Fruit fly (Drosophila melanogaster) whole organism, embryonic: ENCODE data around the gene Ucp4A.
A peak's percentile ranks its signal among the peaks of the same experiment; 100 is the strongest.

Experiments used
- Abd-B ChIP-seq: fragments of 200-800 bp; sonication (Bioruptor generic); optimal IDR thresholded peaks from 2 replicates; lab custom pipeline; 2018; ENCODE audit warnings: missing biosample characterization, mild to moderate bottlenecking, missing genetic modification characterization, moderate library complexity
- Atf-2 ChIP-seq: fragments of 200-800 bp; sonication (Bioruptor generic); optimal IDR thresholded peaks from 2 replicates; lab custom pipeline; 2016; ENCODE audit warnings: missing biosample characterization, missing genetic modification characterization
- Atf3 ChIP-seq: fragments of 200-800 bp; sonication (Bioruptor generic); optimal IDR thresholded peaks from 3 replicates; lab custom pipeline; 2016; ENCODE audit warnings: missing biosample characterization, missing genetic modification characterization
- Atf6 ChIP-seq: fragments of 200-800 bp; sonication (Bioruptor generic); IDR thresholded peaks from 2 replicates; pipeline ENCODE4 v1.3.6; 2022; ENCODE audit warnings: missing biosample characterization, missing genetic modification characterization
- Awh ChIP-seq: fragments of 200-800 bp; sonication (Bioruptor generic); IDR thresholded peaks from 2 replicates; pipeline ENCODE4, ENCODE4 v1.3.6; 2022; ENCODE audit warnings: missing biosample characterization, missing genetic modification characterization
- CG10274 ChIP-seq: fragments of 200-800 bp; sonication (Bioruptor generic); optimal IDR thresholded peaks from 3 replicates; lab custom pipeline; 2017; ENCODE audit warnings: missing biosample characterization, mild to moderate bottlenecking, missing genetic modification characterization
- CG11093 ChIP-seq: fragments of 200-800 bp; sonication (Bioruptor generic); IDR thresholded peaks from 3 replicates; pipeline ENCODE4 v1.3.6; 2022; ENCODE audit warnings: missing biosample characterization, missing genetic modification characterization
- CG12299 ChIP-seq: fragments of 200-800 bp; sonication (Bioruptor generic); optimal IDR thresholded peaks from 2 replicates; lab custom pipeline; 2018; ENCODE audit warnings: missing biosample characterization, mild to moderate bottlenecking, missing genetic modification characterization
- CG12769 ChIP-seq: fragments of 200-800 bp; sonication (Bioruptor generic); optimal IDR thresholded peaks from 2 replicates; lab custom pipeline; 2019; ENCODE audit warnings: missing biosample characterization, mild to moderate bottlenecking, missing genetic modification characterization, moderate library complexity
- CG15011 ChIP-seq: fragments of 200-800 bp; sonication (Bioruptor generic); optimal IDR thresholded peaks from 3 replicates; lab custom pipeline; 2018; ENCODE audit warnings: missing biosample characterization, mild to moderate bottlenecking, missing genetic modification characterization
- CG15696 ChIP-seq: fragments of 200-800 bp; sonication (Bioruptor generic); optimal IDR thresholded peaks from 2 replicates; lab custom pipeline; 2019; ENCODE audit warnings: missing biosample characterization, mild to moderate bottlenecking, missing genetic modification characterization, moderate library complexity
- CG2116 ChIP-seq: fragments of 200-800 bp; sonication (Bioruptor generic); optimal IDR thresholded peaks from 3 replicates; lab custom pipeline; 2018; ENCODE audit warnings: missing biosample characterization, mild to moderate bottlenecking, missing genetic modification characterization
- CG2889 ChIP-seq: fragments of 200-800 bp; sonication (Bioruptor generic); IDR thresholded peaks from 3 replicates; pipeline ENCODE4 v1.3.6; 2022; ENCODE audit warnings: missing biosample characterization, missing genetic modification characterization
- CG3281 ChIP-seq: fragments of 200-800 bp; sonication (Bioruptor generic); optimal IDR thresholded peaks from 3 replicates; lab custom pipeline; 2017; ENCODE audit warnings: missing biosample characterization, mild to moderate bottlenecking, missing genetic modification characterization
- CG4617 ChIP-seq: fragments of 200-800 bp; sonication (Bioruptor generic); optimal IDR thresholded peaks from 3 replicates; lab custom pipeline; 2016; ENCODE audit warnings: missing biosample characterization, missing genetic modification characterization, borderline replicate concordance
- CG4707 ChIP-seq: fragments of 200-800 bp; sonication (Bioruptor generic); optimal IDR thresholded peaks from 2 replicates; lab custom pipeline; 2018; ENCODE audit warnings: missing biosample characterization, mild to moderate bottlenecking, missing genetic modification characterization, moderate library complexity
- CG6254 ChIP-seq: fragments of 200-800 bp; sonication (Bioruptor generic); optimal IDR thresholded peaks from 3 replicates; lab custom pipeline; 2017; ENCODE audit warnings: mild to moderate bottlenecking, missing biosample characterization, missing genetic modification reagents, missing genetic modification characterization
- CG9609 ChIP-seq: fragments of 200-800 bp; sonication (Bioruptor generic); optimal IDR thresholded peaks from 3 replicates; lab custom pipeline; 2016; ENCODE audit warnings: missing biosample characterization, missing genetic modification characterization
- CG9797 ChIP-seq: fragments of 200-800 bp; sonication (Bioruptor generic); optimal IDR thresholded peaks from 3 replicates; lab custom pipeline; 2018; ENCODE audit warnings: missing biosample characterization, mild to moderate bottlenecking, missing genetic modification characterization
- Dp ChIP-seq: fragments of 200-800 bp; sonication (Bioruptor generic); optimal IDR thresholded peaks from 2 replicates; lab custom pipeline; 2018; ENCODE audit warnings: missing biosample characterization, mild to moderate bottlenecking, missing genetic modification characterization, moderate library complexity
- Dref ChIP-seq: fragments of 200-800 bp; sonication (Bioruptor generic); IDR thresholded peaks from 2 replicates; pipeline ENCODE4 v1.3.6; 2022; ENCODE audit warnings: missing biosample characterization, missing genetic modification characterization
- Hmr ChIP-seq: fragments of 200-800 bp; sonication (Bioruptor generic); optimal IDR thresholded peaks from 3 replicates; lab custom pipeline; 2017; ENCODE audit warnings: mild to moderate bottlenecking, missing biosample characterization, missing genetic modification reagents, missing genetic modification characterization
- Lim3 ChIP-seq: fragments of 200-800 bp; sonication (Bioruptor generic); IDR thresholded peaks from 2 replicates; pipeline ENCODE4 v1.3.6; 2022; ENCODE audit warnings: missing biosample characterization, missing genetic modification characterization
- Pdp1 ChIP-seq, 2 experiments: fragments of 200-800 bp; sonication (Bioruptor generic); optimal IDR thresholded peaks; 3 replicates each; lab custom pipeline; 2016; ENCODE audit warnings: missing biosample characterization in 2 of 2, missing genetic modification characterization in 2 of 2, mild to moderate bottlenecking in 1 of 2, moderate library complexity in 1 of 2
- Scr ChIP-seq: fragments of 200-800 bp; sonication (Bioruptor generic); IDR thresholded peaks from 2 replicates; pipeline ENCODE4 v1.3.6; 2022; ENCODE audit warnings: missing biosample characterization, missing genetic modification characterization; ENCODE audit not compliant: partially characterized antibody
- Xbp1 ChIP-seq: fragments of 200-800 bp; sonication (Bioruptor generic); optimal IDR thresholded peaks from 3 replicates; lab custom pipeline; 2016; ENCODE audit warnings: missing biosample characterization, mild to moderate bottlenecking, missing genetic modification characterization
- Xrp1 ChIP-seq: fragments of 200-800 bp; sonication (Bioruptor generic); IDR thresholded peaks from 2 replicates; pipeline ENCODE4 v1.3.6; 2022; ENCODE audit warnings: missing biosample characterization, missing genetic modification characterization
- al ChIP-seq: fragments of 200-800 bp; sonication (Bioruptor generic); IDR thresholded peaks from 2 replicates; pipeline ENCODE4 v1.3.6; 2022; ENCODE audit warnings: missing biosample characterization, missing genetic modification characterization
- amos ChIP-seq: fragments of 200-800 bp; sonication (Bioruptor generic); IDR thresholded peaks from 2 replicates; pipeline ENCODE4 v1.3.6; 2022; ENCODE audit warnings: missing biosample characterization, missing genetic modification characterization; ENCODE audit not compliant: partially characterized antibody
- bcd ChIP-seq: fragments of 200-800 bp; sonication (Bioruptor generic); optimal IDR thresholded peaks from 2 replicates; lab custom pipeline; 2017; ENCODE audit warnings: missing biosample characterization, mild to moderate bottlenecking, missing genetic modification characterization
- chm ChIP-seq: fragments of 200-800 bp; sonication (Bioruptor generic); IDR thresholded peaks from 2 replicates; pipeline ENCODE4 v1.3.6; 2022; ENCODE audit warnings: missing biosample characterization, missing genetic modification characterization
- crc ChIP-seq: fragments of 200-800 bp; sonication (Bioruptor generic); optimal IDR thresholded peaks from 2 replicates; lab custom pipeline; 2016; ENCODE audit warnings: missing biosample characterization, missing genetic modification characterization
- eyg ChIP-seq: fragments of 200-800 bp; sonication (Bioruptor generic); optimal IDR thresholded peaks from 3 replicates; lab custom pipeline; 2016; ENCODE audit warnings: missing biosample characterization, missing genetic modification characterization
- fd102C ChIP-seq: fragments of 200-800 bp; sonication (Bioruptor generic); optimal IDR thresholded peaks from 2 replicates; lab custom pipeline; 2018; ENCODE audit warnings: missing biosample characterization, mild to moderate bottlenecking, missing genetic modification characterization, moderate library complexity
- gcm ChIP-seq: fragments of 200-800 bp; sonication (Bioruptor generic); optimal IDR thresholded peaks from 2 replicates; lab custom pipeline; 2019; ENCODE audit warnings: missing biosample characterization, mild to moderate bottlenecking, missing genetic modification characterization, moderate library complexity
- grn ChIP-seq: fragments of 200-800 bp; sonication (Bioruptor generic); optimal IDR thresholded peaks from 3 replicates; lab custom pipeline; 2017; ENCODE audit warnings: missing biosample characterization, missing genetic modification characterization
- hkb ChIP-seq, 2 experiments: fragments of 200-800 bp in 1 of 2; fragments of >200 bp in 1 of 2; sonication (Bioruptor generic) in 1 of 2; IDR thresholded peaks in 1 of 2; optimal IDR thresholded peaks in 1 of 2; 2 replicates each; pipeline versions ENCODE4 v1.3.6 to Lab custom; 2017 to 2022; ENCODE audit warnings: missing biosample characterization in 1 of 2, missing genetic modification characterization in 1 of 2
- jing ChIP-seq: fragments of 200-800 bp; sonication (Bioruptor generic); optimal IDR thresholded peaks from 2 replicates; lab custom pipeline; 2018; ENCODE audit warnings: missing biosample characterization, mild to moderate bottlenecking, missing genetic modification characterization
- lab ChIP-seq: fragments of 200-800 bp; sonication (Bioruptor generic); optimal IDR thresholded peaks from 3 replicates; lab custom pipeline; 2017; ENCODE audit warnings: missing biosample characterization, missing genetic modification characterization, mild to moderate bottlenecking, moderate library complexity, missing genetic modification reagents
- lmd ChIP-seq: fragments of 200-800 bp; sonication (Bioruptor generic); IDR thresholded peaks from 2 replicates; pipeline ENCODE4 v1.3.6; 2022; ENCODE audit warnings: missing biosample characterization, missing genetic modification characterization
- pan ChIP-seq, 4 experiments: fragments of >200 bp in 3 of 4; fragments of 200-800 bp in 1 of 4; sonication (Bioruptor generic) in 1 of 4; optimal IDR thresholded peaks in 3 of 4; IDR thresholded peaks in 1 of 4; 2 replicates each; pipeline versions ENCODE4 v1.3.6 to Lab custom; 2017 to 2022; ENCODE audit warnings: missing biosample characterization in 2 of 4, missing genetic modification characterization in 2 of 4, mixed read lengths in 1 of 4
- psq ChIP-seq: fragments of 200-800 bp; sonication (Bioruptor generic); optimal IDR thresholded peaks from 2 replicates; lab custom pipeline; 2017; ENCODE audit warnings: missing biosample characterization, missing genetic modification characterization
- pzg ChIP-seq: fragments of 200-800 bp; sonication (Bioruptor generic); optimal IDR thresholded peaks from 3 replicates; lab custom pipeline; 2018; ENCODE audit warnings: missing biosample characterization, mild to moderate bottlenecking, missing genetic modification characterization, moderate library complexity
- so ChIP-seq: fragments of 200-800 bp; sonication (Bioruptor generic); IDR thresholded peaks from 3 replicates; pipeline ENCODE4 v1.3.6; 2022; ENCODE audit warnings: missing biosample characterization, missing genetic modification characterization
- ttk ChIP-seq: fragments of 200-800 bp; sonication (Bioruptor generic); IDR thresholded peaks from 2 replicates; pipeline ENCODE4 v2.1.2; 2022; ENCODE audit warnings: missing biosample characterization, missing genetic modification characterization
- twi ChIP-seq: fragments of 200-800 bp; optimal IDR thresholded peaks from 2 replicates; lab custom pipeline; 2019; ENCODE audit warnings: missing biosample characterization, mild to moderate bottlenecking, missing genetic modification characterization, moderate library complexity
- wek ChIP-seq: fragments of 200-800 bp; sonication (Bioruptor generic); optimal IDR thresholded peaks from 3 replicates; lab custom pipeline; 2018; ENCODE audit warnings: missing biosample characterization, mild to moderate bottlenecking, missing genetic modification characterization, moderate library complexity
- wor ChIP-seq: fragments of 200-800 bp; sonication (Bioruptor generic); IDR thresholded peaks from 2 replicates; pipeline ENCODE4 v1.3.6; 2022; ENCODE audit warnings: missing biosample characterization, missing genetic modification characterization

Gene Ucp4A

dm6 chrX:17856458-17857277 is 11.9 kb downstream of the Ucp4A start, which contains the start of gene Srx (continued):
- TF ChIP-seq CG4617 (no peak), CG15696 (tag; lab: Kevin White, UChicago) (no peak), Abd-B (GFP tag; lab: Kevin White, UChicago) (no peak), Dref (peak; percentile 35; the same call in 1 of the 2 replicates), Dp (GFP tag; lab: Kevin White, UChicago) (peak; percentile 86), CG11093 (no peak), psq (GFP tag; lab: Kevin White, UChicago) (no peak), Atf3 (GFP tag; lab: Kevin White, UChicago) (no peak), CG10274 (no peak), Hmr (peak; percentile 2), CG4707 (GFP tag; lab: Kevin White, UChicago) (no peak), CG9797 (GFP tag; lab: Kevin White, UChicago) (no peak), crc (GFP tag; lab: Kevin White, UChicago) (no peak), Xbp1 (GFP tag; lab: Kevin White, UChicago) (peak; percentile 2), Atf-2 (GFP tag; lab: Kevin White, UChicago) (no peak), so (GFP tag; lab: Robert Waterston, UW) (0 out of 3 replicates have a peak, but pooled peaks have one; percentile 35), Atf6 (no peak), pzg (peak; percentile 52), Lim3 (GFP tag; lab: Robert Waterston, UW) (no peak), ttk (GFP tag; lab: Robert Waterston, UW) (no peak), CG12769 (tag; lab: Kevin White, UChicago) (no peak), amos (GFP tag; lab: Robert Waterston, UW) (no peak), CG12299 (tag; lab: Kevin White, UChicago) (peak; percentile 17), wor (GFP tag; lab: Robert Waterston, UW) (no peak), al (GFP tag; lab: Robert Waterston, UW) (no peak), hkb (optimal IDR thresholded peaks at IDR 0.05; lab: Kevin White, UChicago) (no peak), hkb (GFP tag; IDR thresholded peaks at IDR 0.05; lab: Robert Waterston, UW) (no peak), Scr (peak; percentile 26; the same call in 1 of the 2 replicates), jing (GFP tag; lab: Kevin White, UChicago) (no peak), Xrp1 (no peak), Awh (GFP tag; lab: Robert Waterston, UW) (no peak), CG2116 (peak; percentile 53), lmd (no peak), twi (tag; lab: Kevin White, UChicago) (no peak), CG3281 (GFP tag; lab: Kevin White, UChicago) (peak; percentile 7), CG15011 (no peak), chm (GFP tag; lab: Robert Waterston, UW) (no peak), gcm (GFP tag; lab: Kevin White, UChicago) (no peak), pan (optimal IDR thresholded peaks at IDR 0.05; lab: Kevin White, UChicago) (no peak), pan (GFP tag; optimal IDR thresholded peaks at IDR 0.05 in 1 of 2, IDR thresholded peaks at IDR 0.05 in 1 of 2) (no peak), grn (GFP tag; lab: Kevin White, UChicago) (no peak), CG9609 (GFP tag; lab: Kevin White, UChicago) (peak; percentile 11), bcd (GFP tag; lab: Kevin White, UChicago) (peak; percentile 2), lab (GFP tag; lab: Kevin White, UChicago) (no peak), wek (GFP tag; lab: Kevin White, UChicago) (no peak), fd102C (GFP tag; lab: Kevin White, UChicago) (no peak), Pdp1 (GFP tag; optimal IDR thresholded peaks at IDR 0.05; lab: Kevin White, UChicago) (peak; percentile 26 to 72), CG2889 (GFP tag; lab: Robert Waterston, UW) (no peak), eyg (no peak), CG6254 (GFP tag; lab: Kevin White, UChicago) (no peak)
